Worm (Caenorhabditis elegans) whole organism, L2 larva: ENCODE results near the gene F14D2.14.

Experiments used
- C34F6.9 ChIP-seq: fragments of 150-350 bp; optimal IDR thresholded peaks from 2 replicates; lab custom pipeline; 2014; ENCODE audit warnings: missing biosample characterization, missing genetic modification characterization
- F13H6.1 ChIP-seq: sonication (generic microtip); optimal IDR thresholded peaks from 2 replicates; lab custom pipeline; 2016; ENCODE audit warnings: missing genetic modification characterization, missing compliant biosample characterization
- Y55F3AM.14 ChIP-seq: fragments of 200-800 bp; sonication (Bioruptor generic); optimal IDR thresholded peaks from 2 replicates; lab custom pipeline; 2018; ENCODE audit warnings: mild to moderate bottlenecking, missing genetic modification characterization, missing compliant biosample characterization
- ZK546.5 ChIP-seq: sonication (generic microtip); optimal IDR thresholded peaks from 2 replicates; lab custom pipeline; 2017; ENCODE audit warnings: missing biosample characterization, missing genetic modification characterization
- alr-1 ChIP-seq: fragments of 150-350 bp; optimal IDR thresholded peaks from 2 replicates; lab custom pipeline; 2014; ENCODE audit warnings: missing biosample characterization, missing genetic modification characterization
- ama-1 ChIP-seq: fragments of 150-350 bp; optimal IDR thresholded peaks from 2 replicates; lab custom pipeline; 2018; ENCODE audit warnings: inconsistent platforms
- blmp-1 ChIP-seq: sonication (generic microtip); optimal IDR thresholded peaks from 2 replicates; lab custom pipeline; 2017; ENCODE audit warnings: missing genetic modification characterization, mild to moderate bottlenecking, missing compliant biosample characterization, antibody characterized with exemption, moderate library complexity; ENCODE audit not compliant: insufficient read depth
- ceh-16 ChIP-seq: fragments of 150-350 bp; optimal IDR thresholded peaks from 2 replicates; lab custom pipeline; 2014; ENCODE audit warnings: missing biosample characterization, missing genetic modification characterization
- ceh-82 ChIP-seq: fragments of 150-350 bp; optimal IDR thresholded peaks from 2 replicates; lab custom pipeline; 2014; ENCODE audit warnings: missing biosample characterization, missing genetic modification characterization
- crh-2 ChIP-seq: sonication (generic microtip); optimal IDR thresholded peaks from 2 replicates; lab custom pipeline; 2017; ENCODE audit warnings: missing biosample characterization, missing genetic modification characterization
- dmd-4 ChIP-seq: sonication (generic microtip); optimal IDR thresholded peaks from 2 replicates; lab custom pipeline; 2017; ENCODE audit warnings: missing biosample characterization, missing genetic modification characterization
- egl-27 ChIP-seq: sonication (generic microtip); optimal IDR thresholded peaks from 3 replicates; lab custom pipeline; 2017; ENCODE audit warnings: missing biosample characterization, missing genetic modification reagents, missing genetic modification characterization
- elt-1 ChIP-seq: fragments of 150-350 bp; optimal IDR thresholded peaks from 2 replicates; lab custom pipeline; 2014; ENCODE audit warnings: missing biosample characterization, missing genetic modification characterization
- elt-3 ChIP-seq: sonication (generic microtip); optimal IDR thresholded peaks from 2 replicates; lab custom pipeline; 2017; ENCODE audit warnings: missing biosample characterization, missing genetic modification characterization
- fos-1 ChIP-seq: fragments of 150-350 bp; optimal IDR thresholded peaks from 2 replicates; lab custom pipeline; 2014; ENCODE audit warnings: missing biosample characterization, missing genetic modification characterization
- gmeb-1 ChIP-seq: fragments of 150-350 bp; optimal IDR thresholded peaks from 2 replicates; lab custom pipeline; 2014; ENCODE audit warnings: missing biosample characterization, missing genetic modification characterization
- lin-11 ChIP-seq: fragments of 150-350 bp; sonication (generic microtip); optimal IDR thresholded peaks from 2 replicates; lab custom pipeline; 2014; ENCODE audit warnings: missing biosample characterization, missing genetic modification characterization, inconsistent platforms, mixed read lengths
- lin-13 ChIP-seq: fragments of 150-350 bp; optimal IDR thresholded peaks from 2 replicates; lab custom pipeline; 2014; ENCODE audit warnings: missing biosample characterization, missing genetic modification reagents, missing genetic modification characterization
- lin-39 ChIP-seq: fragments of 150-350 bp; optimal IDR thresholded peaks from 2 replicates; lab custom pipeline; 2014; ENCODE audit warnings: missing biosample characterization, missing genetic modification reagents, missing genetic modification characterization
- lsy-2 ChIP-seq, 2 experiments: fragments of 150-350 bp in 1 of 2; sonication (generic microtip) in 1 of 2; optimal IDR thresholded peaks; 2 replicates each; lab custom pipeline; 2014 to 2017; ENCODE audit warnings: missing biosample characterization in 2 of 2, missing genetic modification characterization in 2 of 2
- mab-5 ChIP-seq: fragments of 150-350 bp; optimal IDR thresholded peaks from 2 replicates; lab custom pipeline; 2014; ENCODE audit warnings: missing biosample characterization, missing genetic modification characterization
- mbf-1 ChIP-seq: sonication (generic microtip); optimal IDR thresholded peaks from 2 replicates; lab custom pipeline; 2017; ENCODE audit warnings: missing biosample characterization, missing genetic modification characterization
- mdl-1 ChIP-seq, 2 experiments: fragments of 150-350 bp in 1 of 2; sonication (generic microtip) in 1 of 2; optimal IDR thresholded peaks; 2 replicates each; lab custom pipeline; 2017; ENCODE audit warnings: missing biosample characterization in 2 of 2, missing genetic modification characterization in 2 of 2
- nhr-11 ChIP-seq: fragments of 150-350 bp; optimal IDR thresholded peaks from 2 replicates; lab custom pipeline; 2014; ENCODE audit warnings: missing biosample characterization, missing genetic modification characterization
- nhr-12 ChIP-seq: fragments of 150-350 bp; optimal IDR thresholded peaks from 2 replicates; lab custom pipeline; 2014; ENCODE audit warnings: missing biosample characterization, missing genetic modification characterization
- nhr-129 ChIP-seq: fragments of 150-350 bp; optimal IDR thresholded peaks from 2 replicates; lab custom pipeline; 2014; ENCODE audit warnings: missing biosample characterization, missing genetic modification characterization
- nhr-21 ChIP-seq: fragments of 150-350 bp; optimal IDR thresholded peaks from 2 replicates; lab custom pipeline; 2014; ENCODE audit warnings: missing biosample characterization, missing genetic modification characterization
- nhr-237 ChIP-seq: fragments of 150-350 bp; optimal IDR thresholded peaks from 2 replicates; lab custom pipeline; 2014; ENCODE audit warnings: missing biosample characterization, missing genetic modification characterization
- nhr-25 ChIP-seq: fragments of 150-350 bp; sonication (generic microtip); optimal IDR thresholded peaks from 3 replicates; lab custom pipeline; 2014; ENCODE audit warnings: missing biosample characterization, missing genetic modification characterization
- nhr-6 ChIP-seq: fragments of 150-350 bp; optimal IDR thresholded peaks from 2 replicates; lab custom pipeline; 2014; ENCODE audit warnings: missing biosample characterization, missing genetic modification characterization
- nhr-77 ChIP-seq: fragments of 150-350 bp; optimal IDR thresholded peaks from 2 replicates; lab custom pipeline; 2014; ENCODE audit warnings: missing biosample characterization, missing genetic modification characterization
- peb-1 ChIP-seq: fragments of 150-350 bp; optimal IDR thresholded peaks from 2 replicates; lab custom pipeline; 2014; ENCODE audit warnings: missing biosample characterization, missing genetic modification characterization
- sem-4 ChIP-seq: fragments of 150-350 bp; optimal IDR thresholded peaks from 2 replicates; lab custom pipeline; 2014; ENCODE audit warnings: missing biosample characterization, missing genetic modification reagents, missing genetic modification characterization
- skn-1 ChIP-seq: sonication (generic microtip); optimal IDR thresholded peaks from 2 replicates; lab custom pipeline; 2017; ENCODE audit warnings: missing biosample characterization, missing genetic modification characterization
- sma-3 ChIP-seq: sonication (generic microtip); optimal IDR thresholded peaks from 2 replicates; lab custom pipeline; 2016; ENCODE audit warnings: missing genetic modification reagents, missing genetic modification characterization, missing compliant biosample characterization
- sma-9 ChIP-seq, 2 experiments: fragments of 150-350 bp in 1 of 2; sonication (generic microtip) in 1 of 2; optimal IDR thresholded peaks; 2 replicates each; lab custom pipeline; 2014 to 2016; ENCODE audit warnings: missing genetic modification characterization in 2 of 2, mild to moderate bottlenecking in 1 of 2, missing biosample characterization in 1 of 2, missing compliant biosample characterization in 1 of 2, missing genetic modification reagents in 1 of 2, moderate library complexity in 1 of 2
- unc-55 ChIP-seq: fragments of 150-350 bp; sonication (generic microtip); optimal IDR thresholded peaks from 3 replicates; lab custom pipeline; 2014; ENCODE audit warnings: missing biosample characterization, missing genetic modification reagents, missing genetic modification characterization
- zag-1 ChIP-seq: fragments of 150-350 bp; optimal IDR thresholded peaks from 2 replicates; lab custom pipeline; 2014; ENCODE audit warnings: missing biosample characterization, missing genetic modification characterization
- ztf-1 ChIP-seq: fragments of 200-800 bp; sonication (Bioruptor generic); conservative IDR thresholded peaks from 2 replicates; pipeline ENCODE4 v1.3.6; 2022; ENCODE audit warnings: missing genetic modification characterization, missing compliant biosample characterization

F14D2.14 gene

ce11 chrII:3347940-3348610, at the start of gene F14D2.14, which contains the start of gene bath-29:
F14D2.14 (minus strand) TSS chrII:3347990.
bath-29 (plus strand) TSS chrII:3348560.
- TF ChIP-seq ztf-1 (no peak), alr-1 (no peak), ZK546.5 (tag; lab: Kevin White, UChicago) (no peak), ceh-16 (no peak), sma-3 (GFP tag; lab: Kevin White, UChicago) (no peak), ama-1 (no peak), mbf-1 (no peak)

ce11 chrII:3395484-3395883, 47.7 kb upstream of the F14D2.14 start, which contains the start of gene nep-20:
nep-20 (minus strand) TSS chrII:3395584.
- no peak for TF ChIP-seq sem-4 (tag; lab: Kevin White, UChicago)
- no peak for TF ChIP-seq peb-1 (tag; lab: Kevin White, UChicago)
- TF ChIP-seq mab-5: no peak
- TF ChIP-seq ceh-16: no peak
- TF ChIP-seq nhr-11 (tag; lab: Kevin White, UChicago): no peak

DNA sequence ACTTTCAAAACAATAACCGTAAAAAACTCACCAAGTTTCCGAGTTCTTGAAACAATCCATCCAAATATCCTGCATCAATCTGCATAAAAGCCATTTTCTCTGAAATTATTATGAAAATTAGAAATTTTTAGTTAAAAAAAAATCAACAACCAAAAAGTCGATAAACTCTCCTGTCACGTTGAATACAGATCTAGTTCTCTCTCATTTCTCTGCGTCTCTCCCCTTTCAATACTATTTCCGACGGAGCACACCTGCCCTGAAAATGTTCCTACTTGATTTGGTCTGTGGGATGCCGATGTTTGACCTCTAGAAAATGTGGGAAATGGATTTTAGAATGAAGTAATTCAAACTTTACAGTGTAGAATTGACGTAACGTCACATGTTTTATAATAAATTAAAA, 39.7 kb upstream of the F14D2.14 start, which contains the start of gene T06D4.6:
Gene T06D4.6, minus strand, starts transcription at position 101 of the 400 bp plus-strand sequence.
- TF ChIP-seq unc-55 (GFP tag; lab: Kevin White, UChicago) (no peak), ZK546.5 (tag; lab: Kevin White, UChicago) (no peak), egl-27 (tag; lab: Kevin White, UChicago) (no peak), C34F6.9 (tag; lab: Kevin White, UChicago) (no peak), lin-13 (GFP tag; lab: Kevin White, UChicago) (no peak), nhr-129 (no peak), alr-1 (no peak), sma-3 (GFP tag; lab: Kevin White, UChicago) (no peak), lin-39 (no peak), mab-5 (no peak), zag-1 (tag; lab: Kevin White, UChicago) (no peak), Y55F3AM.14 (GFP tag; lab: Kevin White, UChicago) (no peak), mbf-1 (no peak), sem-4 (tag; lab: Kevin White, UChicago) (no peak), lsy-2 (tag; optimal IDR thresholded peaks at IDR 0.05; lab: Kevin White, UChicago) (no peak), sma-9 (GFP tag; optimal IDR thresholded peaks at IDR 0.05; lab: Kevin White, UChicago) (no peak), sma-9 (tag; optimal IDR thresholded peaks at IDR 0.05; lab: Kevin White, UChicago) (no peak), nhr-6 (no peak), blmp-1 (tag; lab: Kevin White, UChicago) (no peak), F13H6.1 (tag; lab: Kevin White, UChicago) (no peak)

DNA sequence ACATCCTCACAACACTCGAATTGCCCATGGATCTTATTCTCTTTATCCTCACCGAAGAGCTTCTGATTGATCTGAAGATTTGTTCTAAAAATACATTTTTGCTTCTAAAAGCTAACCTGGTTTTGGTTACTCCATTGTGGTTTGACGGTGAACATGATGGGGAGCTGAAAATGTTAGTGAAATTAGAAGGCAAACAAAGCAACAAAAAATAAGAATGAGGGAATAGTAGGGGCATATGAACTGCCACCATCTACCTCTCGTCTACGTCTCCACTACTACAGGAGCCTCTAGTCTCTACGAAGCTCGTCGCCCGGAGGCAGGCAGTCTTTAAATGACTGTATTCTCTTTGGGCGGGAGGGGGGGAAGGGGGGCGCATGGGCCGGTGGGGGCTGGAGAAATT, 37.9 kb upstream of the F14D2.14 start, which contains the start of gene T06D4.2:
Gene T06D4.2, minus strand, starts transcription at position 170 of the 400 bp plus-strand sequence.
- TF ChIP-seq mdl-1 (tag; optimal IDR thresholded peaks at IDR 0.05; lab: Kevin White, UChicago) (no peak), egl-27 (tag; lab: Kevin White, UChicago) (no peak), mab-5 (no peak), elt-1 (no peak), ceh-82 (tag; lab: Kevin White, UChicago) (no peak), crh-2 (tag; lab: Kevin White, UChicago) (no peak), nhr-237 (tag; lab: Kevin White, UChicago) (no peak), nhr-25 (tag; lab: Kevin White, UChicago) (no peak), ama-1 (no peak), lin-11 (tag; lab: Kevin White, UChicago) (no peak), gmeb-1 (tag; lab: Kevin White, UChicago) (no peak), elt-3 (tag; lab: Kevin White, UChicago) (no peak), mbf-1 (no peak), skn-1 (tag; lab: Kevin White, UChicago) (no peak)

- TF ChIP-seq egl-27 (tag; lab: Kevin White, UChicago) (no peak), crh-2 (tag; lab: Kevin White, UChicago) (no peak), ceh-82 (tag; lab: Kevin White, UChicago) (no peak), nhr-21 (tag; lab: Kevin White, UChicago) (no peak), blmp-1 (tag; lab: Kevin White, UChicago) (no peak), nhr-77 (no peak), elt-3 (tag; lab: Kevin White, UChicago) (no peak), lsy-2 (tag; optimal IDR thresholded peaks at IDR 0.05; lab: Kevin White, UChicago) (no peak), lin-39 (no peak), nhr-12 (no peak), fos-1 (no peak), dmd-4 (tag; lab: Kevin White, UChicago) (no peak), ztf-1 (no peak)
Observed at ce11 chrII:3383116-3383515, 35.3 kb upstream of the F14D2.14 start.
